Worm (Caenorhabditis elegans): ENCODE results near the gene ZK666.14.

- TF ChIP-seq unc-120 (tag; optimal IDR thresholded peaks at IDR 0.05; ENCODE audit: poor library complexity, severe bottlenecking) (no peak), elt-3 (tag; optimal IDR thresholded peaks at IDR 0.05) (no peak), elt-1 (tag; optimal IDR thresholded peaks at IDR 0.05; ENCODE audit: borderline replicate concordance, insufficient read depth) (no peak), ces-1 (GFP tag; optimal IDR thresholded peaks at IDR 0.05) (no peak), pha-4 (tag; optimal IDR thresholded peaks at IDR 0.05) (no peak), lsy-2 (tag; optimal IDR thresholded peaks at IDR 0.05) (no peak), mab-5 (tag; optimal IDR thresholded peaks at IDR 0.05) (no peak), unc-62 (GFP tag; optimal IDR thresholded peaks at IDR 0.05) (no peak), sptf-1 (tag; optimal IDR thresholded peaks at IDR 0.05) (no peak), unc-39 (tag; optimal IDR thresholded peaks at IDR 0.05) (no peak), lin-32 (GFP tag; optimal IDR thresholded peaks at IDR 0.05) (no peak), flh-1 (GFP tag; optimal IDR thresholded peaks at IDR 0.05) (no peak), nhr-28 (tag; optimal IDR thresholded peaks at IDR 0.05) (no peak)
These were observed 15.2 kb upstream of the ZK666.14 start, which contains the start of gene clec-59 for ce11 chrII:10479348-10479747.
